Worm (Caenorhabditis elegans): Measurements from ENCODE around the gene spas-1.

DNA sequence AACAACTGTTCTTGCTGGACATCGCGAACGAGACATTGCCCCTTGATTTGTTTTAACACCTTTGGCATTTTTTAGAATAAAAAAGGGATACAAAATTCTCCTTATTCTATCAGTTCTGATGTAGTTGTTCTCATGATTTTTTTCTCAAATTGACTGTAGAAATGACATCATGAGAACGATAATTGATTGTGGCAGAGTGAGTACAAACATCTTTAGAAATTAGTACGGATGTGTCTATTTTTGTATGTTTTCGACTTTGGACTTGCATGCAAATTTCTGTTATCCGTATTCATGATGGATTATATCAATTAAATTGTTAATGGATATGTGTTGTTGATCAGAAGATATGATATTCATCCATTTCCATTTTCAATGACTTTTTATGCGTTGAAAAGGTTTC lies 27.4 kb upstream of the spas-1 start:
- no peak for TF ChIP-seq unc-55 (GFP tag; optimal IDR thresholded peaks at IDR 0.05)
- no peak for TF ChIP-seq elt-1 (tag; optimal IDR thresholded peaks at IDR 0.05)
- TF ChIP-seq fos-1 (tag; optimal IDR thresholded peaks at IDR 0.05): no peak
- TF ChIP-seq nhr-237 (tag; optimal IDR thresholded peaks at IDR 0.05): no peak
- TF ChIP-seq lsy-2 (tag; optimal IDR thresholded peaks at IDR 0.05): no peak
- no peak for TF ChIP-seq nhr-23 (tag; optimal IDR thresholded peaks at IDR 0.05)
